Fruit fly (Drosophila melanogaster): ENCODE results near the gene Pcp.

The Pcp gene

DNA sequence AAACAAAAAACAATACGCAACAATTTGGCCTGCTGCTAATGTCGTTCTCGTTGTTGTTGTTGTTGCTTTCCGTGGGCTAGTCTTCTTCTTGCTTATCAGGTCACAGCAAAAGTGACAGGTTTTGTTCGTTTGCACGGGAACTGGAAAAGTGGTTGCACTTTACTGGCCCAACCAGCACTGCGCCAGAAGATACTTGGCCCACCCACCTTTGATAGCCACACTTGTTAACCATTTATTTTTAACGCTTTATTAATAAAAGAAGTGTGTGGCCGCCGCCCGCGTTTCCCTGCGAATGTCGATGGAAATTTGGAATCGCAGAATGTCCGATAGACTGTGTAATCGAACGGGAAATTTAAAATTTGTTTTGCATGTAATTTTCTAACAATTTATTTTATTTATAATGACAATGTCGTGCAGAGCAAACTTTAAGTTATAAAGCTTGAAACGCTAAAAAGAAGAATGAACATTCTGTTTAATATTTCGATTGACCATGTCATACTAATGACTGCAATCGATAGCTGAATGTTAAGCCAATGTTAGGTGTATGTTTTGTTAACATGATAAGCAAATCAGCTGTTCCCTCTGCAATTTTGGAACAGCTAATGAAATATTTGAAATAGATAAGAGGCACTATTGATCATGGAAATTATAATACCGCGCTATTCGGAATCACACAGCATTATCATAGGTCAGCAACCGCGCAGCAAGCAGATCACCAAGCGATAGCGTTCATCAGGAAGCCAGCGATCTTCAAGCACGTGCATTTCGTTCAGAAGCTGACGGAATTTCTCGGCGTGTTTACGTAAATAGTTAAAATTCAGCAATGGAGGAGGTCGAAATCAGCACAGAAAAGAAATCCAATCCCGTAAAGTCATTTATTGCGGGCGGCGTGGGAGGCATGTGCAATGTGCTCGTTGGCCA, 5.8 kb downstream of the Pcp start, which contains the start of the genes CG31908 and MME1 (continued):
- TF ChIP-seq lola (GFP tag; optimal IDR thresholded peaks at IDR 0.05) (no peak), jigr1 (GFP tag; IDR thresholded peaks at IDR 0.05) (no peak), HmgZ (tag; optimal IDR thresholded peaks at IDR 0.05) (peak; percentile 28), CG7963 (GFP tag; IDR thresholded peaks at IDR 0.05; ENCODE audit: partially characterized antibody) (peak; percentile 69; the same call in 2 of the 3 replicates), CG18619 (GFP tag; optimal IDR thresholded peaks at IDR 0.05) (no peak), CG12219 (GFP tag; optimal IDR thresholded peaks at IDR 0.05) (no peak), fd3F (GFP tag; optimal IDR thresholded peaks at IDR 0.05) (no peak), BEAF-32 (GFP tag; optimal IDR thresholded peaks at IDR 0.05) (peak; percentile 72), jing (GFP tag; optimal IDR thresholded peaks at IDR 0.05) (no peak), CG10267 (tag; optimal IDR thresholded peaks at IDR 0.05) (peak; percentile 41), CG3847 (GFP tag; IDR thresholded peaks at IDR 0.05) (no peak), CG12104 (GFP tag; optimal IDR thresholded peaks at IDR 0.05) (no peak), gcm2 (GFP tag; optimal IDR thresholded peaks at IDR 0.05) (no peak), CG11723 (GFP tag; optimal IDR thresholded peaks at IDR 0.05) (no peak), exex (tag; optimal IDR thresholded peaks at IDR 0.05) (peak; percentile 26), CrebB (tag; optimal IDR thresholded peaks at IDR 0.05) (no peak), pzg (GFP tag; optimal IDR thresholded peaks at IDR 0.05) (peak; percentile 56), Kr (GFP tag; optimal IDR thresholded peaks at IDR 0.05) (no peak), Mrtf (GFP tag; IDR thresholded peaks at IDR 0.05) (no peak), CG17328 (GFP tag; IDR thresholded peaks at IDR 0.05) (no peak), oc (tag; optimal IDR thresholded peaks at IDR 0.05) (no peak), CG8089 (GFP tag; optimal IDR thresholded peaks at IDR 0.05) (no peak), CG3995 (GFP tag; optimal IDR thresholded peaks at IDR 0.05) (peak; percentile 72), pros (GFP tag; optimal IDR thresholded peaks at IDR 0.05) (no peak), Atf3 (GFP tag; optimal IDR thresholded peaks at IDR 0.05) (no peak), ind (GFP tag; optimal IDR thresholded peaks at IDR 0.05) (peak; percentile 43), dm (GFP tag; optimal IDR thresholded peaks at IDR 0.05) (peak; percentile 56), tap (tag; optimal IDR thresholded peaks at IDR 0.05) (no peak), eve (GFP tag; optimal IDR thresholded peaks at IDR 0.05) (no peak), CG7987 (GFP tag; optimal IDR thresholded peaks at IDR 0.05) (no peak), cas (GFP tag; IDR thresholded peaks at IDR 0.05) (no peak), lilli (GFP tag; optimal IDR thresholded peaks at IDR 0.05) (peak; percentile 53), gcm (GFP tag; optimal IDR thresholded peaks at IDR 0.05) (no peak), CG6254 (GFP tag; optimal IDR thresholded peaks at IDR 0.05) (no peak), CG3163 (GFP tag; optimal IDR thresholded peaks at IDR 0.05) (no peak), CG9609 (GFP tag; optimal IDR thresholded peaks at IDR 0.05) (peak; percentile 27), CG15011 (GFP tag; optimal IDR thresholded peaks at IDR 0.05) (no peak), cg (GFP tag; optimal IDR thresholded peaks at IDR 0.05) (no peak), CG4360 (GFP tag; IDR thresholded peaks at IDR 0.05) (peak; percentile 99), CG11247 (GFP tag; IDR thresholded peaks at IDR 0.05) (no peak), CG17912 (GFP tag; optimal IDR thresholded peaks at IDR 0.05) (no peak), CG18599 (GFP tag; optimal IDR thresholded peaks at IDR 0.05) (no peak), dysf (GFP tag; IDR thresholded peaks at IDR 0.05) (no peak)
